Fruit fly (Drosophila melanogaster) S2 (cell line): ENCODE measurements around the gene Ank2.

ENCODE experiments used
- CG8478 ChIP-seq: fragments of >200 bp; optimal IDR thresholded peaks from 2 replicates; lab custom pipeline; 2018
- CTCF ChIP-seq, 2 experiments: fragments of >200 bp; optimal IDR thresholded peaks; 2 replicates each; lab custom pipeline; 2018

DNA sequence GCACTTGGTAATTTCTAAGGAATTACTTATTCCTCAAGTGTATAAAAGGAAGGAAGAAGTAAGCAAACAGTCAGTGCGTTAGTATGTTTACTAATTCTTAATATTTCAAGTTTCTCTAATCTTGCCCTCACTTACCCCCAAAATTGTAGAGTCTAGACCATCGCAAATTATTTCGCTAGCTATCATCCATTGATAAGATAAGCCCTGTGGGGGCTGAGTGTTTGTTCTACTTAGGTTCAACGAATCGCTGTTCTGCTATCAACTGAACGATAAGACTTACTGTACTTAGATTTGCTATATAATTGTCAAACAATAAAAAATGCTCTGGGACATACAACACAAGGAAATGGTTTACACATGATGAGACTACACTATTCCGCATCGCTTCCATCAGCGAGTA is 3.3 kb upstream of the Ank2 start:
- TF ChIP-seq CG8478 (no peak), CTCF (optimal IDR thresholded peaks at IDR 0.05; lab: Kevin White, UChicago) (no peak)
